Worm (Caenorhabditis elegans) whole organism, L1 larva: ENCODE measurements around the gene Y51A2A.5.

ENCODE experiments used
- fkh-10 ChIP-seq: sonication (generic microtip); optimal IDR thresholded peaks from 2 replicates; lab custom pipeline; 2017; ENCODE audit warnings: missing biosample characterization, missing genetic modification reagents, missing genetic modification characterization
- hlh-17 ChIP-seq: fragments of 200-800 bp; sonication (Bioruptor generic); optimal IDR thresholded peaks from 2 replicates; lab custom pipeline; 2018; ENCODE audit warnings: missing genetic modification characterization, mild to moderate bottlenecking, missing compliant biosample characterization, moderate library complexity, borderline replicate concordance
- jun-1 ChIP-seq: fragments of 150-350 bp; optimal IDR thresholded peaks from 2 replicates; lab custom pipeline; 2014; ENCODE audit warnings: missing biosample characterization, missing genetic modification reagents, missing genetic modification characterization
- mdl-1 ChIP-seq, 2 experiments: fragments of 150-350 bp; optimal IDR thresholded peaks; 2 replicates each; lab custom pipeline; 2014 to 2017; ENCODE audit warnings: missing biosample characterization in 2 of 2, missing genetic modification characterization in 2 of 2, inconsistent platforms in 1 of 2
- nhr-19 ChIP-seq: fragments of 200-800 bp; sonication (Bioruptor generic); conservative IDR thresholded peaks from 2 replicates; pipeline ENCODE4 v1.3.6; 2022; ENCODE audit warnings: missing genetic modification characterization, missing compliant biosample characterization
- nhr-76 ChIP-seq: sonication (generic microtip); optimal IDR thresholded peaks from 2 replicates; lab custom pipeline; 2017; ENCODE audit warnings: missing biosample characterization, missing genetic modification characterization
- nhr-84 ChIP-seq: sonication (generic microtip); optimal IDR thresholded peaks from 2 replicates; lab custom pipeline; 2017; ENCODE audit warnings: missing biosample characterization, missing genetic modification characterization
- nhr-90 ChIP-seq: sonication (generic microtip); optimal IDR thresholded peaks from 2 replicates; lab custom pipeline; 2016; ENCODE audit warnings: mild to moderate bottlenecking, missing genetic modification characterization, missing compliant biosample characterization; ENCODE audit not compliant: poor library complexity
- sox-4 ChIP-seq: sonication (generic microtip); optimal IDR thresholded peaks from 2 replicates; lab custom pipeline; 2016; ENCODE audit warnings: missing genetic modification characterization, missing compliant biosample characterization
- swsn-7 ChIP-seq: sonication (generic microtip); optimal IDR thresholded peaks from 2 replicates; lab custom pipeline; 2016; ENCODE audit warnings: missing genetic modification characterization, missing compliant biosample characterization

- TF ChIP-seq fkh-10 (GFP tag; lab: Kevin White, UChicago): no peak
- TF ChIP-seq hlh-17: no peak
- no peak for TF ChIP-seq nhr-76
- no peak for TF ChIP-seq nhr-19 (GFP tag; lab: Robert Waterston, UW)
- no peak for TF ChIP-seq jun-1 (tag; lab: Kevin White, UChicago)
- TF ChIP-seq swsn-7: no peak
- no peak for TF ChIP-seq mdl-1 (tag; optimal IDR thresholded peaks at IDR 0.05; lab: Kevin White, UChicago)
- TF ChIP-seq nhr-90 (tag; lab: Kevin White, UChicago): no peak
- TF ChIP-seq sox-4: no peak
- no peak for TF ChIP-seq nhr-84 (tag; lab: Kevin White, UChicago)
Observed at ce11 chrV:18323231-18323630, 24.6 kb downstream of the Y51A2A.5 start, which contains the start of gene B0462.5.
